Fruit fly (Drosophila melanogaster): ENCODE results near the gene CG14957.
A peak's percentile ranks its signal among the peaks of the same experiment; 100 is the strongest.

CG14957 gene

DNA sequence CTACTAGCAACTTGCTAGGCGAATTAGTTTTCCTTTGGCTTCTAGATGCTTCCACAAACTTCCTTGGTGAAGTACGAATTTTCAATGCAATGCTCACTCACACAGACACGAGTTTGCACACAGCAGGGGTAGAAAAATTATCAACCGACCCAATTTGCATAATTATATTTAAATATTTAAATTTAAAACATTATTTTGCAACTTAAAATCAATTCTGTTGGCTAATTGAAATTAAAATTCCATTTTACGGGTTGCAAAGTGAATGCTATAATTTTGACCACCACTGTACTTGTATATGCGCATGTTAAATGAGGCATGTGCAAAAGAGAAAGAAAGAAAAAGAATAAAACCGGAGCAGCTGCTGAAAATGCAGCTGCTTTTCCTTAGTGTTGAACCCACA is 6.7 kb downstream of the CG14957 start (continued):
- TF ChIP-seq peb (GFP tag; IDR thresholded peaks at IDR 0.05) (peak; percentile 90), ttk (GFP tag; IDR thresholded peaks at IDR 0.05) (peak; percentile 91), CG10147 (GFP tag; optimal IDR thresholded peaks at IDR 0.05) (peak; percentile 93), CG31388 (GFP tag; optimal IDR thresholded peaks at IDR 0.05) (peak; percentile 64), br (optimal IDR thresholded peaks at IDR 0.05) (no peak), Abd-B (GFP tag; optimal IDR thresholded peaks at IDR 0.05) (peak; percentile 88), jigr1 (GFP tag; IDR thresholded peaks at IDR 0.05) (peak; percentile 90), her (GFP tag; optimal IDR thresholded peaks at IDR 0.05) (no peak), sens-2 (GFP tag; IDR thresholded peaks at IDR 0.05) (peak; percentile 92), CG11560 (tag; IDR thresholded peaks at IDR 0.05) (peak; percentile 68; the same call in 2 of the 3 replicates), ken (GFP tag; IDR thresholded peaks at IDR 0.05) (peak; percentile 89), aop (GFP tag; IDR thresholded peaks at IDR 0.05) (peak; percentile 59; the same call in 1 of the 2 replicates), Hr39 (optimal IDR thresholded peaks at IDR 0.05) (no peak), Med (GFP tag) (peak; percentile 91), croc (GFP tag; conservative IDR thresholded peaks at IDR 0.05) (peak; percentile 88), CG18599 (GFP tag; optimal IDR thresholded peaks at IDR 0.05) (peak; percentile 96), CG4424 (GFP tag; optimal IDR thresholded peaks at IDR 0.05) (peak; percentile 88), slou (GFP tag; optimal IDR thresholded peaks at IDR 0.05) (no peak), Doc2 (GFP tag; IDR thresholded peaks at IDR 0.05) (peak; percentile 73), Sry-δ (GFP tag; optimal IDR thresholded peaks at IDR 0.05) (peak; percentile 5), bsh (GFP tag; optimal IDR thresholded peaks at IDR 0.05) (peak; percentile 96 to 97), Xrp1 (GFP tag; IDR thresholded peaks at IDR 0.05) (peak; percentile 97), CG4707 (GFP tag; optimal IDR thresholded peaks at IDR 0.05) (peak; percentile 87), gcm (GFP tag; optimal IDR thresholded peaks at IDR 0.05) (peak; percentile 95), HmgD (GFP tag; optimal IDR thresholded peaks at IDR 0.05) (no peak), HLHmδ (GFP tag; optimal IDR thresholded peaks at IDR 0.05) (no peak), lov (optimal IDR thresholded peaks at IDR 0.05) (no peak), lov (GFP tag; IDR thresholded peaks at IDR 0.05) (peak; percentile 88), mld (GFP tag; IDR thresholded peaks at IDR 0.05; ENCODE audit: partially characterized antibody) (no peak), CG3281 (GFP tag; optimal IDR thresholded peaks at IDR 0.05) (peak; percentile 93), CG42726 (GFP tag; IDR thresholded peaks at IDR 0.05; ENCODE audit: partially characterized antibody) (no peak), hb (GFP tag; IDR thresholded peaks at IDR 0.05; ENCODE audit: partially characterized antibody) (no peak), Oli (tag; optimal IDR thresholded peaks at IDR 0.05) (peak; percentile 93), Nf-YA (GFP tag; IDR thresholded peaks at IDR 0.05) (peak; percentile 88), CG13624 (GFP tag; optimal IDR thresholded peaks at IDR 0.05) (peak; percentile 23), stwl (tag; optimal IDR thresholded peaks at IDR 0.05) (peak; percentile 50), CG1647 (GFP tag; optimal IDR thresholded peaks at IDR 0.05) (peak; percentile 72), CHES-1-like (GFP tag; optimal IDR thresholded peaks at IDR 0.05) (peak; percentile 11), grau (tag; optimal IDR thresholded peaks at IDR 0.05) (peak; percentile 91), ATbp (GFP tag; optimal IDR thresholded peaks at IDR 0.05) (peak; percentile 93), hth (optimal IDR thresholded peaks at IDR 0.05) (no peak), rib (GFP tag; IDR thresholded peaks at IDR 0.05) (peak; percentile 90), Scr (GFP tag; IDR thresholded peaks at IDR 0.05; ENCODE audit: partially characterized antibody) (no peak), CG10979 (tag; optimal IDR thresholded peaks at IDR 0.05) (peak; percentile 93), Gsc (GFP tag; IDR thresholded peaks at IDR 0.05) (peak; percentile 86), CG6813 (GFP tag; optimal IDR thresholded peaks at IDR 0.05) (peak; percentile 94), Max (GFP tag; optimal IDR thresholded peaks at IDR 0.05) (peak; percentile 86), Myb (GFP tag; optimal IDR thresholded peaks at IDR 0.05) (peak; percentile 32), CG11695 (GFP tag; IDR thresholded peaks at IDR 0.05) (peak; percentile 97), CG7271 (tag; optimal IDR thresholded peaks at IDR 0.05) (peak; percentile 92), gsb-n (tag; optimal IDR thresholded peaks at IDR 0.05) (peak; percentile 93), CG13424 (tag; optimal IDR thresholded peaks at IDR 0.05) (peak; percentile 93)

All from whole organism, embryonic.